Fruit fly (Drosophila melanogaster) whole organism, wandering third instar larva: Measurements from ENCODE around the gene phol.
A peak's percentile ranks its signal among the peaks of the same experiment; 100 is the strongest.

Source experiments
- Abd-B ChIP-seq: fragments of >200 bp; optimal IDR thresholded peaks from 2 replicates; lab custom pipeline; 2017; ENCODE audit warnings: missing biosample characterization, missing genetic modification characterization
- CG32264 ChIP-seq: fragments of 200-800 bp; sonication (Bioruptor generic); optimal IDR thresholded peaks from 2 replicates; lab custom pipeline; 2016; ENCODE audit warnings: missing biosample characterization, missing genetic modification characterization
- CG9705 ChIP-seq: fragments of 200-800 bp; sonication (Bioruptor generic); optimal IDR thresholded peaks from 2 replicates; lab custom pipeline; 2018; ENCODE audit warnings: missing biosample characterization, mild to moderate bottlenecking, missing genetic modification characterization
- CrebA ChIP-seq: fragments of 200-800 bp; sonication (Bioruptor generic); optimal IDR thresholded peaks from 2 replicates; lab custom pipeline; 2016; ENCODE audit warnings: missing biosample characterization, mild to moderate bottlenecking, missing genetic modification characterization, borderline replicate concordance
- Dfd ChIP-seq: fragments of >200 bp; optimal IDR thresholded peaks from 2 replicates; lab custom pipeline; 2017; ENCODE audit warnings: missing biosample characterization, missing genetic modification characterization
- Dif ChIP-seq: fragments of 200-275, 200-300 bp; sonication (Bioruptor generic); optimal IDR thresholded peaks from 2 replicates; lab custom pipeline; 2018; ENCODE audit warnings: missing biosample characterization, missing genetic modification characterization; ENCODE audit not compliant: partially characterized antibody
- GATAd ChIP-seq: sonication (Bioruptor generic); optimal IDR thresholded peaks from 2 replicates; lab custom pipeline; 2016; ENCODE audit warnings: missing biosample characterization, missing genetic modification characterization
- HLH106 ChIP-seq: fragments of 200-800 bp; optimal IDR thresholded peaks from 3 replicates; lab custom pipeline; 2019; ENCODE audit warnings: missing biosample characterization, mild to moderate bottlenecking, missing genetic modification characterization, moderate library complexity
- Hnf4 ChIP-seq: fragments of 200-800 bp; sonication (Bioruptor generic); optimal IDR thresholded peaks from 2 replicates; lab custom pipeline; 2016; ENCODE audit warnings: missing biosample characterization, mild to moderate bottlenecking, missing genetic modification characterization
- Hr78 ChIP-seq: fragments of >200 bp; optimal IDR thresholded peaks from 2 replicates; lab custom pipeline; 2017; ENCODE audit warnings: missing biosample characterization, missing genetic modification characterization
- Hr83 ChIP-seq: fragments of 200-300 bp; sonication (Bioruptor generic); optimal IDR thresholded peaks from 2 replicates; lab custom pipeline; 2016; ENCODE audit warnings: missing biosample characterization, mild to moderate bottlenecking, missing genetic modification characterization, moderate library complexity; ENCODE audit not compliant: poor library complexity, severe bottlenecking
- Jra ChIP-seq: sonication (Bioruptor generic); optimal IDR thresholded peaks from 2 replicates; lab custom pipeline; 2016; ENCODE audit warnings: missing biosample characterization, missing genetic modification characterization
- Mio ChIP-seq: sonication (Bioruptor generic); optimal IDR thresholded peaks from 2 replicates; lab custom pipeline; 2016; ENCODE audit warnings: missing biosample characterization, missing genetic modification characterization
- Myc ChIP-seq: fragments of >200 bp; optimal IDR thresholded peaks from 2 replicates; lab custom pipeline; 2017
- N ChIP-seq: fragments of >200 bp; optimal IDR thresholded peaks from 2 replicates; lab custom pipeline; 2018; ENCODE audit warnings: missing biosample characterization, missing external identifiers, missing genetic modification characterization
- OdsH ChIP-seq: fragments of 200-800 bp; sonication (Bioruptor generic); optimal IDR thresholded peaks from 2 replicates; lab custom pipeline; 2016; ENCODE audit warnings: missing biosample characterization, mild to moderate bottlenecking, missing genetic modification characterization
- Rel ChIP-seq, 2 experiments: fragments of 200-800 bp; sonication (Bioruptor generic) in 1 of 2; optimal IDR thresholded peaks; 2 replicates in 1 of 2; 3 replicates in 1 of 2; lab custom pipeline; 2016 to 2019; ENCODE audit warnings: mild to moderate bottlenecking in 2 of 2, missing biosample characterization in 2 of 2, missing genetic modification characterization in 2 of 2, moderate library complexity in 1 of 2
- Sp1 ChIP-seq: fragments of 200-800 bp; sonication (Bioruptor generic); optimal IDR thresholded peaks from 3 replicates; lab custom pipeline; 2019; ENCODE audit warnings: missing biosample characterization, mild to moderate bottlenecking, missing genetic modification characterization, moderate library complexity
- Vsx2 ChIP-seq: fragments of 200-300, 225-300 bp; sonication (Bioruptor generic); optimal IDR thresholded peaks from 2 replicates; lab custom pipeline; 2018; ENCODE audit warnings: missing biosample characterization, missing genetic modification characterization; ENCODE audit not compliant: partially characterized antibody
- br ChIP-seq: fragments of 200-800 bp; sonication (Bioruptor generic); optimal IDR thresholded peaks from 2 replicates; lab custom pipeline; 2016; ENCODE audit warnings: missing biosample characterization, missing genetic modification characterization
- brk ChIP-seq: fragments of 200-800 bp; sonication (Bioruptor generic); optimal IDR thresholded peaks from 2 replicates; lab custom pipeline; 2016; ENCODE audit warnings: missing biosample characterization, mild to moderate bottlenecking, missing genetic modification characterization
- dl ChIP-seq, 2 experiments: fragments of 175-275, 200-275 bp in 1 of 2; fragments of 200-275 bp in 1 of 2; sonication (Bioruptor generic); optimal IDR thresholded peaks; lab custom pipeline; 2018; ENCODE audit warnings: mild to moderate bottlenecking in 2 of 2, missing biosample characterization in 2 of 2, missing genetic modification characterization in 2 of 2, moderate library complexity in 2 of 2; ENCODE audit not compliant: partially characterized antibody in 2 of 2, insufficient read depth in 1 of 2
- dmrt93B ChIP-seq: fragments of 200-800 bp; sonication (Bioruptor generic); optimal IDR thresholded peaks from 2 replicates; lab custom pipeline; 2018; ENCODE audit warnings: missing biosample characterization, mild to moderate bottlenecking, missing genetic modification characterization
- dsf ChIP-seq: sonication (Bioruptor generic); optimal IDR thresholded peaks from 2 replicates; lab custom pipeline; 2016; ENCODE audit warnings: missing biosample characterization, missing genetic modification characterization, borderline replicate concordance
- ey ChIP-seq: fragments of 200-800 bp; sonication (Bioruptor generic); optimal IDR thresholded peaks from 2 replicates; lab custom pipeline; 2016; ENCODE audit warnings: missing biosample characterization, missing genetic modification characterization
- foxo ChIP-seq, 2 experiments: fragments of 200-800 bp; sonication (Bioruptor generic); optimal IDR thresholded peaks; 2 replicates in 1 of 2; 3 replicates in 1 of 2; lab custom pipeline; 2016 to 2017; ENCODE audit warnings: missing biosample characterization in 2 of 2, missing genetic modification characterization in 2 of 2
- fru ChIP-seq: fragments of 200-800 bp; sonication (Bioruptor generic); optimal IDR thresholded peaks from 3 replicates; lab custom pipeline; 2016; ENCODE audit warnings: missing biosample characterization, mild to moderate bottlenecking, missing genetic modification characterization
- h ChIP-seq: fragments of 200-800 bp; sonication (Bioruptor generic); optimal IDR thresholded peaks from 3 replicates; lab custom pipeline; 2016; ENCODE audit warnings: missing biosample characterization, mild to moderate bottlenecking, missing genetic modification characterization
- jim ChIP-seq: fragments of 175-275, 200-325 bp; sonication (Bioruptor generic); optimal IDR thresholded peaks from 2 replicates; lab custom pipeline; 2016; ENCODE audit warnings: missing biosample characterization, mild to moderate bottlenecking, missing genetic modification characterization
- lola ChIP-seq: fragments of >200 bp; optimal IDR thresholded peaks from 2 replicates; lab custom pipeline; 2017; ENCODE audit warnings: missing biosample characterization, missing genetic modification characterization
- pan ChIP-seq: fragments of >200 bp; optimal IDR thresholded peaks from 2 replicates; lab custom pipeline; 2017
- psq ChIP-seq: fragments of 200-800 bp; sonication (Bioruptor generic); optimal IDR thresholded peaks from 3 replicates; lab custom pipeline; 2017; ENCODE audit warnings: missing biosample characterization, mild to moderate bottlenecking, missing genetic modification characterization, moderate library complexity
- sage ChIP-seq: fragments of 200-800 bp; sonication (Bioruptor generic); optimal IDR thresholded peaks from 2 replicates; lab custom pipeline; 2016; ENCODE audit warnings: missing biosample characterization, mild to moderate bottlenecking, missing genetic modification characterization
- tai ChIP-seq: sonication (Bioruptor generic); optimal IDR thresholded peaks from 2 replicates; lab custom pipeline; 2016; ENCODE audit warnings: missing biosample characterization, missing genetic modification characterization
- usp ChIP-seq: fragments of >200 bp; optimal IDR thresholded peaks from 2 replicates; lab custom pipeline; 2017; ENCODE audit warnings: missing biosample characterization, missing genetic modification characterization
- woc ChIP-seq: sonication (Bioruptor generic); optimal IDR thresholded peaks from 2 replicates; lab custom pipeline; 2016; ENCODE audit warnings: missing biosample characterization, mild to moderate bottlenecking, missing genetic modification characterization

Gene phol

dm6 chr3L:9476829-9477228, 20.7 kb upstream of the phol start, which contains the start of the genes Uch-L5 and Jarid2 (continued):
- TF ChIP-seq Hr83 (GFP tag; lab: Kevin White, UChicago), result peak; percentile 83

DNA sequence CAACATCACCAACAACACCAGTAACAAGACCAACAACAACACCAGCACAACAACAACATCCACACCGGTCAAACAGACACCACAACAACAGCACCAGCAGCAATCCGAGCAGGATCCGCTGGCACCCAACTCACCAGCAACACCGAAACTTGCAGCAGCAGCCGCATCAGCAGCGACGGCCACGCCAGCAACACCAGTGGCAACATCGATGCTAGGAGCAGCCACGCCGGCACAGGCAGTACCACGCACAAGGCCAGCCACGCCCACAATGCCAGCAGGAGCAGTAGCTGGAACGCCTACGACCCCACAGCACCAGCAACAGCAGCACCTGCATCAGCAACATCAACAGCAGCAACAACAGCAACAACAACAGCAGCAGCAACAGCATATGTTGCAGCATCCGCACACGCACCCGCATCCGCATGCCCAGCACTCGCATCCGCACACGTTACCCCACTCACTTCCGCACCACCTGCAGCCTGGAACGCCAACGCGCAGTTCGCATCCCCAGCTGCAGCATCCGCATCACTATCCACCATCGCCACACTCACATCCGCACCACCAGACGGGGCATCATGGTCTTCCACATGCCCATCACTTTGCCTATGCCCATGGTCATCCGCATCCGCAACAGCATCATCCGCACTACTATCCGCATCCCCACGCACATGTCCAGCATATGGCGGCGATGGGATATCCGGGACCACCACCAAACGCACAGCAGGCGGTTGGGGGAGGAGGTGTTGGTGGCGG, 15.2 kb upstream of the phol start:
- TF ChIP-seq Dfd (GFP tag; lab: Kevin White, UChicago), result peak; percentile 92
- no peak for TF ChIP-seq dmrt93B (GFP tag; lab: Kevin White, UChicago)

DNA sequence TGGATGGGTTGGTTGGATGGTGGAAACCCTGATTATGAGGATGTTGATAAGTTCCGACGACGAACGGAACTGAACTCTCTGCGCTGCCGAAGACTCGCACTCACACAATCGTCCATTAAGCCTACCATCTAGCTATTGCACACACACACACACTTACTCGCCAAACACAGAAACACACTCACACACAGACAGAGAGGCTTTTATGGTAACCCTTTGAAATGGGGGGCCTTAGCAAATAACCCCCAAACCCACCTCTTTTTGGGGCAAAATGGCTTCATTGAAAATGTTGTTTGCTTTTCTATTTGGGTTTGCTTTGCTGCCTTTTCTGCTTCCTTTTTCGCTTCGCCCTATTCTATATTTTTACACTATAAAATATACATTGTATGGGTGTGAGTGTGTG, 13.0 kb upstream of the phol start:
- TF ChIP-seq Hr78 (GFP tag; lab: Kevin White, UChicago), result no peak
- no peak for TF ChIP-seq Jra (GFP tag; lab: Kevin White, UChicago)
- no peak for TF ChIP-seq Abd-B (GFP tag; lab: Kevin White, UChicago)
- TF ChIP-seq pan (lab: Kevin White, UChicago), result no peak
- TF ChIP-seq Sp1, result no peak
- no peak for TF ChIP-seq Myc (lab: Kevin White, UChicago)
- TF ChIP-seq N (GFP tag; lab: Kevin White, UChicago), result no peak
- no peak for TF ChIP-seq usp (GFP tag; lab: Kevin White, UChicago)
- no peak for TF ChIP-seq woc (GFP tag; lab: Kevin White, UChicago)
- TF ChIP-seq Mio (GFP tag; lab: Kevin White, UChicago), result no peak
- no peak for TF ChIP-seq dl (GFP tag; optimal IDR thresholded peaks at IDR 0.05; lab: Kevin White, UChicago; ENCODE audit: insufficient read depth in 1 of 2, partially characterized antibody in 2 of 2)
- no peak for TF ChIP-seq fru (GFP tag; lab: Kevin White, UChicago)
- TF ChIP-seq Hnf4 (GFP tag; lab: Kevin White, UChicago), result no peak
- no peak for TF ChIP-seq brk (GFP tag; lab: Kevin White, UChicago)
- no peak for TF ChIP-seq Rel (GFP tag; optimal IDR thresholded peaks at IDR 0.05; lab: Kevin White, UChicago)
- TF ChIP-seq Rel (tag; optimal IDR thresholded peaks at IDR 0.05; lab: Kevin White, UChicago), result no peak
- TF ChIP-seq h (GFP tag; lab: Kevin White, UChicago), result no peak
- no peak for TF ChIP-seq CrebA (GFP tag; lab: Kevin White, UChicago)
- TF ChIP-seq tai, result no peak

DNA sequence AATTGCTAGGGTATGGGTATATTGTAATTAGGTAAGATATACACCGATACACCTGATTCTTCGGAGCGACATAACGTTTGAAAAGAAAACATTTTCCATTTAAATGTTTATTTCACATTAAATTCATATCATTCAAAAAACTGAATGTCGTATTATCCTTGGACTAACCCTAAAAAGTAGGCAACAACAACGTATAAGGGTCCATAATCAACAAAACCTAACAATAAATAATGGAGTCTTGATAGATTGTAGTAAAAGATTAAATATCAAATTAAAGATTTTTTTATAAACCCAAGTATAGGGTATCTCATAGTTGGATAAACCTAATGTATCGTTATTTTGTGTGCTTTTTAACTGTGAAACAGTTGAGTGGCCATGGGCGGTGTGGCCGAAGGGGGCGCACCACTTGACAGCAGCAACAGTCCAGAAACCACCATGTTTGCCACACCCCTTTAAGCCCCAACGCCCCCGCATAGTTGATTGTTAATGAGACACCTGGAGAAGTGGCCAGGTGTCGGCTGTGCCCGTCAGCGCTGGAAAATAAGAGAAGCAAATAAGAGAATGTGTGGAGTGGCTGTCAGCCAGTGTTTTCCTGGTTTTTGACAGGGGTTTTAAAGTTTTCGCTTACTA, 12.3 kb upstream of the phol start:
- TF ChIP-seq HLH106 (tag; lab: Kevin White, UChicago) (no peak), ey (GFP tag; lab: Kevin White, UChicago) (peak; percentile 30), OdsH (GFP tag; lab: Kevin White, UChicago) (peak; percentile 18), foxo (GFP tag; optimal IDR thresholded peaks at IDR 0.05; lab: Kevin White, UChicago) (peak in 1 of 2 experiments; percentile 6), psq (GFP tag; lab: Kevin White, UChicago) (peak; percentile 27), sage (GFP tag; lab: Kevin White, UChicago) (no peak)

DNA sequence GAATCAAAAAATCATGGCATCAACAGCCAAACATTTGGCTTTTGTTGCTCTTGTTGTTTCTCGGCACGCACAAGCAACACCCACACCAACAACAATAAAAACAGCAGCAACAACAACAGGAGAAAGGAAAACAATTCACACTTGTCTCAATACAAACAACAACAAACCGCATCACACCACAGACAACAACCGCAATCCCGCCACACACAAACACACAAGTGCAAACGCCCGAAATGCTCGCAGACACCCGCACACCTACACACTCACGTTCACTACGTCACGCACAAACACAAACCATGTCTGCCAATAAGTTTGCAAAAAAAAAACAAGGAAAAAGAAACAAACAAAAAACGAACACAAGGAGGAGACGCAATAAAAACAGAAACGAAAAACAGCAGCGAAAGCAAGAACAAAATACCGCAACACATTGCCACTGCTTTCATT, 11.7 kb upstream of the phol start:
- peak; percentile 60 for TF ChIP-seq psq (GFP tag; lab: Kevin White, UChicago)
- no peak for TF ChIP-seq br (GFP tag; lab: Kevin White, UChicago)
- peak; percentile 68 for TF ChIP-seq Rel (GFP tag; optimal IDR thresholded peaks at IDR 0.05; lab: Kevin White, UChicago)
- no peak for TF ChIP-seq Rel (tag; optimal IDR thresholded peaks at IDR 0.05; lab: Kevin White, UChicago)
- TF ChIP-seq dl (GFP tag; optimal IDR thresholded peaks at IDR 0.05; lab: Kevin White, UChicago; ENCODE audit: insufficient read depth in 1 of 2, partially characterized antibody in 2 of 2), result no peak
- no peak for TF ChIP-seq CG9705 (GFP tag; lab: Kevin White, UChicago)
- TF ChIP-seq lola, result no peak
- TF ChIP-seq CrebA (GFP tag; lab: Kevin White, UChicago), result no peak
- TF ChIP-seq N (GFP tag; lab: Kevin White, UChicago), result no peak
- no peak for TF ChIP-seq ey (GFP tag; lab: Kevin White, UChicago)
- no peak for TF ChIP-seq Vsx2 (GFP tag; lab: Kevin White, UChicago)
- TF ChIP-seq CG32264, result no peak
- TF ChIP-seq usp (GFP tag; lab: Kevin White, UChicago), result no peak
- no peak for TF ChIP-seq brk (GFP tag; lab: Kevin White, UChicago)
- TF ChIP-seq GATAd (GFP tag; lab: Kevin White, UChicago), result no peak
- no peak for TF ChIP-seq sage (GFP tag; lab: Kevin White, UChicago)
- peak; percentile 58 for TF ChIP-seq Sp1
- peak in 1 of 2 experiments; percentile 26 for TF ChIP-seq foxo (GFP tag; optimal IDR thresholded peaks at IDR 0.05; lab: Kevin White, UChicago)
- no peak for TF ChIP-seq Myc (lab: Kevin White, UChicago)
- TF ChIP-seq Jra (GFP tag; lab: Kevin White, UChicago), result no peak
- TF ChIP-seq Abd-B (GFP tag; lab: Kevin White, UChicago), result no peak
- no peak for TF ChIP-seq Hr78 (GFP tag; lab: Kevin White, UChicago)
- TF ChIP-seq Dfd (GFP tag; lab: Kevin White, UChicago), result no peak
- TF ChIP-seq Hnf4 (GFP tag; lab: Kevin White, UChicago), result no peak
- TF ChIP-seq dsf, result no peak
- no peak for TF ChIP-seq jim (GFP tag; lab: Kevin White, UChicago)
- TF ChIP-seq HLH106 (tag; lab: Kevin White, UChicago), result no peak
- no peak for TF ChIP-seq OdsH (GFP tag; lab: Kevin White, UChicago)
- TF ChIP-seq woc (GFP tag; lab: Kevin White, UChicago), result no peak
- TF ChIP-seq tai, result no peak
- TF ChIP-seq Dif (GFP tag; lab: Kevin White, UChicago), result no peak
